Fruit fly (Drosophila melanogaster): Measurements from ENCODE around the gene CenG1A.

DNA sequence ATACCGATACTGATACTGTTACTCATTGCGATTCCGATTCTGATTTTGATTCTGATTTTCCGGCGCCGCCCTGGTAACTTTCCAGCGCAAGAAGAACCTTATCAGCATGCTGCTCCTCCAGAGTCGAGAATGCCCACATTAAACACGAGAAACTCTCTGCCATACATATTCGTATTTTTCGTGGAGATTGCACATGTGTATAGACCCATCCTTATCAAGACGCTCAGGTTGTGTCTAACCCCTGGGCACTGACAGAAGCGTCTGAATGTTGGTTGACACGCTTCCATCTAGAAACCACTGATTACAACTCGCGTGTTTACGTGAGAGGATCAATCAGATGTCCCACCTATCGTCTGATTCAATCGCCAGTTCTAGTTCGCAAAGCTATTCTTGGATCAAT is 30.2 kb upstream of the CenG1A start:
- TF ChIP-seq usp (GFP tag; optimal IDR thresholded peaks at IDR 0.05) (no peak), psq (optimal IDR thresholded peaks at IDR 0.05) (no peak), CG8478 (optimal IDR thresholded peaks at IDR 0.05) (no peak)

Measured in whole organism.